Worm (Caenorhabditis elegans) whole organism, young adult: Measurements from ENCODE around the gene irld-4.

Source experiments
- ama-1 ChIP-seq, 3 experiments: fragments of 150-350 bp in 1 of 3; sonication (generic microtip) in 2 of 3; optimal IDR thresholded peaks; 2 replicates each; lab custom pipeline; 2014 to 2018; ENCODE audit warnings: missing biosample characterization in 2 of 3, missing genetic modification characterization in 2 of 3, missing genetic modification reagents in 2 of 3
- attf-3 ChIP-seq: fragments of 200-800 bp; sonication (Bioruptor generic); conservative IDR thresholded peaks from 2 replicates; pipeline ENCODE4 v1.3.6; 2022; ENCODE audit warnings: missing genetic modification reagents, missing genetic modification characterization, missing compliant biosample characterization
- ccch-3 ChIP-seq: fragments of 200-800 bp; sonication (Bioruptor generic); optimal IDR thresholded peaks from 2 replicates; lab custom pipeline; 2018; ENCODE audit warnings: mild to moderate bottlenecking, missing genetic modification characterization, missing compliant biosample characterization
- gei-17 ChIP-seq: fragments of 200-800 bp; sonication (Bioruptor generic); optimal IDR thresholded peaks from 2 replicates; lab custom pipeline; 2018; ENCODE audit warnings: mild to moderate bottlenecking, missing genetic modification characterization, missing compliant biosample characterization

ce11 chrIV:14616303-14616702 lies 16.6 kb upstream of the irld-4 start, which contains the start of gene dmd-6:
- no peak for TF ChIP-seq attf-3 (GFP tag; lab: Robert Waterston, UW)
- no peak for TF ChIP-seq gei-17 (GFP tag; lab: Kevin White, UChicago)
- TF ChIP-seq ccch-3 (GFP tag; lab: Kevin White, UChicago): no peak
- peak; percentile 46 for TF ChIP-seq ama-1 (optimal IDR thresholded peaks at IDR 0.05; lab: Kevin White, UChicago)
- no peak for TF ChIP-seq ama-1 (GFP tag; optimal IDR thresholded peaks at IDR 0.05; lab: Kevin White, UChicago)
